Worm (Caenorhabditis elegans) whole organism, dauer: ENCODE results near the gene spk-1.

Experiments used
- unc-62 ChIP-seq: sonication (generic microtip); optimal IDR thresholded peaks from 2 replicates; lab custom pipeline; 2017; ENCODE audit warnings: missing biosample characterization, missing genetic modification reagents, missing genetic modification characterization

The spk-1 gene

ce11 chrIII:9461894-9462784, 5.7 kb downstream of the spk-1 start:
- no peak for TF ChIP-seq unc-62 (GFP tag; lab: Kevin White, UChicago)

ce11 chrIII:9462785-9463467, 6.5 kb downstream of the spk-1 start:
- TF ChIP-seq unc-62 (GFP tag; lab: Kevin White, UChicago), result no peak

ce11 chrIII:9465424-9465823, 9.0 kb downstream of the spk-1 start, which contains the start of gene B0464.9:
Gene B0464.9, plus strand, starts transcription at chrIII:9465767.
- TF ChIP-seq unc-62 (GFP tag; lab: Kevin White, UChicago), result no peak

ce11 chrIII:9465865-9466264, 9.5 kb downstream of the spk-1 start, which contains the start of gene B0464.6:
Gene B0464.6, minus strand, starts transcription at chrIII:9465965.
- no peak for TF ChIP-seq unc-62 (GFP tag; lab: Kevin White, UChicago)

DNA sequence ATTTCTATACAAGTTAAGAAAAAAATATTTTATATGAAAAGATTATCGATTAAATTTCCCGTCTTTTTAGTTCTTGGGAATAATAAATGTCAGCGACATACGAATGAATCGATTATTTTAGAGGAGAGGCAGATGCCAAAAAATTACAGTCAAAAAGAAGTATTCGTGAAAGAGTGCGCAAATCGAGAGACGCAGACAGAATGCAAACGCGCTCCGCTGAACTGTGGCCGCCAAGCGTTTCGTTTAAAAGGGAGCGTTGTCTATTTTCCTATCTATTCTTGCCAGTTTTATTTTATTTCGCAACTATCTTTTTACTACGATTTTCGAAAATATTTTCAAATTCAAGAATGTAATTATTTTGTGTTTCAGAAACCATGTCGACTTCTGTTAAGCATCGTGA, 10.7 kb downstream of the spk-1 start, which contains the start of gene baf-1:
Gene baf-1, plus strand, starts transcription at position 370 of the 400 bp plus-strand sequence.
- TF ChIP-seq unc-62 (GFP tag; lab: Kevin White, UChicago), result no peak

DNA sequence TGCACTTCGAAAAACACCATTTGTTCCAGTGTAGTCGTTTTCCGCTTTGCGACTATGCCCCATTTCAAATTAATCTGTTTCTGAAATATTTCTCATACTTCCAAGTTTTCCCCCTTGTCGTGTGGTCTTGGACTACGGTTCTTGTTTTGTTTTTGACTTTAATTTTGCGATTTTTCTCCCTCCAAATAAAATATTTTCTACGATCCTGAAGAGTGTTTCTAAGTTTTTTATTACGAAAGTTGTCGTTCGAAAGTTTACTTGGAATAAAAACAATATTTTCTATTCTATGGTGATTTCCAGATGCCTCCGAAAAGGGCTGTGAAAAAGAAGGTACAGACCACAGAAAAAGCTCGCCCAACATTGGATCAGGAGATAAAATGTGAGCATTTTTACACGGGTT, 11.4 kb downstream of the spk-1 start, which contains the start of gene tag-342:
Gene tag-342, plus strand, starts transcription at position 301 of the 400 bp plus-strand sequence.
- no peak for TF ChIP-seq unc-62 (GFP tag; lab: Kevin White, UChicago)

ce11 chrIII:9471996-9472395, 15.6 kb downstream of the spk-1 start:
- TF ChIP-seq unc-62 (GFP tag; lab: Kevin White, UChicago), result no peak

ce11 chrIII:9472464-9472863, 16.1 kb downstream of the spk-1 start:
- no peak for TF ChIP-seq unc-62 (GFP tag; lab: Kevin White, UChicago)

DNA sequence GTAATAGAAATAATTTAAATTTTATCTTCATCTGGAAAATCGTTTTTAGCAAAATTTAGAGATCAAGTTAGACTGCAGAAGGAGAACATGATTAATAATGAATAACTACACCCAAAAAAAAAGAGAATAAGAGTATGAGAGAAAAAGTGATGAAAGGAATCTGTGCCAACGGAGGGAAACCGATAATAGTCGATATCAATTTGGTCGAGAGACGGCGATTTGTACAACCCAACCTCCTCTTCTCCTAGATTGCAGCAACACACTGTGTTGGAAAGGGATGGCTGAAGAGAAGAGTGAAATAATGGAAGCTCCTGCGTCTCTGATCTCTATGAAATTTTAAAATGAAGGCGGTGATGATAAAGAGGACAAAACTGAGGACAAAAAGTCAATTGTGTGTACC, 18.1 kb downstream of the spk-1 start:
- no peak for TF ChIP-seq unc-62 (GFP tag; lab: Kevin White, UChicago)

DNA sequence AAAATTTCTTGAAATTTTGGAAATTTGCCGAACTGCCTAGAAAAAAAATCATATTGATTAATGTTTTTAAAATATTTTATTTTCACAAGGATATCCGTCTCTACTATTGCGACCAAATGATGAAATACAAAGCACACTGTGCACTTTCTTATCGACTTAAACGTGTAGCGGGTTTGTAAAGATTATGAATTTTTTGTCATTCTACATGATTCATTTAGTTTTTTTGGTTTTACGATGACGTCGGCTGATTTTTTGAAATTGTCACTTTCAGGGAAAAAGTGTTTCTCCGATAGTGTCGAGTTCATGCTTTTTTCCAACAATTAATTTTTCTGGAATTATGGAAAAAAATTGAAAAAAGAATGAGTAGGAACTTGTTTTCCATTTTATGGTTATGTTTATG, 20.2 kb downstream of the spk-1 start:
- TF ChIP-seq unc-62 (GFP tag; lab: Kevin White, UChicago), result no peak

- TF ChIP-seq unc-62 (GFP tag; lab: Kevin White, UChicago), result no peak
Measured at ce11 chrIII:9482423-9482993, 26.1 kb downstream of the spk-1 start.

DNA sequence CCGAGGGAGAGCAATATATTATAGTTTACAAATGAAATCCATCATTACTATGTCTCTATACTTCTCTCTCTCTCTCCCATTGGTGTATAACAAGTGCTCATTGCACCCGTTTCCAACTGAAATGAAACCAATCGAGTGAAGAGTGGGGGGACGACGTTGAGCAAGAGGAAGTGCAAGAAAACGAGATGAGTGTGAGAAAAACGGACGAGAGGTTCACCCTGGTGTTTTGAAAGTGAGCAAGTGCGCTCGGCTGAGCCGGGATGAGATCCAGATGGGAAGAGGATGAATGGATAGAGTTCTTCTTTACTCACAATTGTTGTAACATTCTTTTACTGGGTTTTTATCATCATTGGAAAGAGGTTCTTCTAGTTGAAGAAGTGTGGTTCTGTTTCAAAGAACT, 27.3 kb downstream of the spk-1 start:
- TF ChIP-seq unc-62 (GFP tag; lab: Kevin White, UChicago), result no peak

DNA sequence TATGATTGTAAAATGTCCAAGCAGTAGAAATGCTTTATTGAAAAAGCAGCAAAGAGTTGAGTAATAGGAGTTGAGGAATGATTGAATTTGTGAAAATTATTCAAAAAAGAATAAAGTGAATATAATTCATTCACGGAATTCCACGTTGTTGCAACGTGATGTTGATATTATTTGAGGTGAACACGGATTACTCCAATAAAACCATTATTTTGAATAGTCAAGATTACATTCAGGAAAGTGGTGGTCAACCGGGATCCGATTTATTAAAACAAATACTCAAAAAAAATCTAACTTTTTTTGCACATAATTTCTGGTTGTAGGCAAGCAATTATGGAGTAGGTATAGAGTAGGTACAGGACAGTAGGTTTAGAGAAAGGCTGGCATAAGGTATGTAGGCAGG, 29.0 kb downstream of the spk-1 start, which contains the start of gene bre-3:
Gene bre-3, minus strand, starts transcription at position 101 of the 400 bp plus-strand sequence.
- TF ChIP-seq unc-62 (GFP tag; lab: Kevin White, UChicago), result no peak

DNA sequence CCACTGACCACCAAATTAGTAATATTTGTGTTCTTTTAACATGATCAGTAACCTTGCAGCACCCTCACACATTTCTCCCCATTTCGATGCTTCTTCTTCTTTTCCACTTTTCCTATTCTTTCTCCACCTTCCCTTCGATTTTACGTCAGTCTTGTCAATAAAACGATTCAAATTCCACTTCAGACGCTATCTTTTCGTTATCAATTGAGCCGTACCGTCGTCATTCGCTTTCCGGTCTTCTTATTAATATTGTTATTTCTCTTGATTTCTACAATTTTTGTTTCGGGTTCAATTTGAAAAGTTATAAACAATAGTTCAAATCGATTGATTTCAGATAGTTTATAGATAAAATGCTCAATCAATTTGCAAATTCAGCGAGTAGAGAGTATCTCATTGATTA, 31.0 kb downstream of the spk-1 start:
- no peak for TF ChIP-seq unc-62 (GFP tag; lab: Kevin White, UChicago)

DNA sequence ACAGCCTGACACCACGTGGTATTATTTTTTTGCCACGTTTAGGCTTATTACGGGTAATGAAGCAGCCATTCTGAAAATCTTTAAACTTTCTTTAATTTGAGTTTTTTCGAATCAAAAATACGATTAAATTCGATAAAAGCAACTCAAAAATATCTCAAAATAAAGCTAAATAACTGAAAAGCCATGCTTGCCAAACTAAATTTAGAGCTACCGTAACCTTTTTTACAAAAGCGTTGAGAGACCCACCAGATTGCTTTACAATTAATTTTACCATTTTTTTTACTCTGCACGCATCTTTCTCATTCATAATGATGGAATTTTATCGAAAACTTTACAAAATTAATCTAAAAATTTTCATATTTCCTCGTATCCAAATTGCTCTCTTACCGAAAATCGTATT, 31.6 kb downstream of the spk-1 start:
- no peak for TF ChIP-seq unc-62 (GFP tag; lab: Kevin White, UChicago)

- TF ChIP-seq unc-62 (GFP tag; lab: Kevin White, UChicago), result no peak
Measured at ce11 chrIII:9488431-9488830, 32.0 kb downstream of the spk-1 start, which contains the start of gene nlp-36. Gene nlp-36, plus strand, starts transcription at chrIII:9488731.
